Worm (Caenorhabditis elegans) whole organism, young adult: ENCODE data around the gene F26G5.1.

Source experiments
- ama-1 ChIP-seq, 3 experiments: fragments of 150-350 bp in 1 of 3; sonication (generic microtip) in 2 of 3; optimal IDR thresholded peaks; 2 replicates each; lab custom pipeline; 2014 to 2018; ENCODE audit warnings: missing biosample characterization in 2 of 3, missing genetic modification characterization in 2 of 3, missing genetic modification reagents in 2 of 3
- let-607 ChIP-seq, 2 experiments: fragments of 200-800 bp in 1 of 2; sonication (Bioruptor generic) in 1 of 2; sonication (generic microtip) in 1 of 2; optimal IDR thresholded peaks; 2 replicates each; lab custom pipeline; 2016 to 2018; ENCODE audit warnings: mild to moderate bottlenecking in 2 of 2, missing compliant biosample characterization in 2 of 2, missing genetic modification characterization in 2 of 2, moderate library complexity in 2 of 2, missing genotype in 1 of 2
- lin-54 ChIP-seq: fragments of 200-800 bp; sonication (Bioruptor generic); optimal IDR thresholded peaks from 2 replicates; lab custom pipeline; 2018; ENCODE audit warnings: mild to moderate bottlenecking, missing genetic modification characterization, missing compliant biosample characterization
- pha-4 ChIP-seq: fragments of 150-350 bp; sonication (generic microtip); optimal IDR thresholded peaks from 2 replicates; lab custom pipeline; 2014; ENCODE audit warnings: missing biosample characterization, missing genetic modification reagents, missing genetic modification characterization
- ztf-22 ChIP-seq: fragments of 200-800 bp; sonication (Bioruptor generic); optimal IDR thresholded peaks from 2 replicates; lab custom pipeline; 2018; ENCODE audit warnings: mild to moderate bottlenecking, missing genetic modification characterization, moderate library complexity, missing compliant biosample characterization
- ztf-28 ChIP-seq: fragments of 200-800 bp; sonication (Bioruptor generic); IDR thresholded peaks from 2 replicates; pipeline ENCODE4 v1.3.6; 2022; ENCODE audit warnings: missing genetic modification reagents, missing genetic modification characterization, missing compliant biosample characterization

ce11 chrV:4995155-4995554 is 19.9 kb downstream of the F26G5.1 start, which contains the start of gene ncx-9:
- no peak for TF ChIP-seq ama-1 (optimal IDR thresholded peaks at IDR 0.05; lab: Kevin White, UChicago)
- TF ChIP-seq ama-1 (GFP tag; optimal IDR thresholded peaks at IDR 0.05; lab: Kevin White, UChicago): no peak
- no peak for TF ChIP-seq let-607 (tag; optimal IDR thresholded peaks at IDR 0.05; lab: Kevin White, UChicago)
- no peak for TF ChIP-seq lin-54 (GFP tag; lab: Kevin White, UChicago)
- no peak for TF ChIP-seq pha-4 (tag; lab: Kevin White, UChicago)
- TF ChIP-seq ztf-28: no peak
- no peak for TF ChIP-seq ztf-22 (GFP tag; lab: Kevin White, UChicago)
